Worm (Caenorhabditis elegans): ENCODE measurements around the gene C25H3.10.

Gene C25H3.10

DNA sequence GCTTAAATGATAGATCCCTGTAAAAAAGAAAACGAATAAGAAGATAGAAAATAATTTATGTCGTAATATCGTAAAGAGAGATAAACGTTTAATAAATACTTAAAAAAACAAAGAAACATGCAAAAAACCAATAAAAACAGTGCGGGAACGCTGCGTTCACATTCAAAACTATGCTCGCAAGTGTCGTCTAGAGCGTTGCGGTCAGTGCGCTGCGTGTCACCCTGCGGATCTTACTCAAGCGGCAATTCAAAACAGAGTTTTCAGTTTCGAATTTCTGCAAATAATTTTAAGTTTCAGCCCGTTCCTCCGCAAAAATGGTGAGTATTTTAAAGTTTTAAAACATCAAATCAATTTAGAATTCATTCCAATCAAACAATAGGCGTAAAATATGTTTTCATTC lies 16.0 kb upstream of the C25H3.10 start, which contains the start of the genes tiar-1 and lelo-4:
Gene tiar-1, minus strand, starts transcription at position 17 of the 400 bp plus-strand sequence.
Gene lelo-4, plus strand, starts transcription at position 118 of the 400 bp plus-strand sequence.
- TF ChIP-seq nhr-90 (tag; optimal IDR thresholded peaks at IDR 0.05; ENCODE audit: poor library complexity) (peak; percentile 19), blmp-1 (tag; optimal IDR thresholded peaks at IDR 0.05) (peak; percentile 62), F16B12.6 (tag; optimal IDR thresholded peaks at IDR 0.05) (peak; percentile 57), isw-1 (GFP tag; IDR thresholded peaks at IDR 0.05) (peak; percentile 50), rnt-1 (tag; optimal IDR thresholded peaks at IDR 0.05) (peak; percentile 74), fos-1 (tag; optimal IDR thresholded peaks at IDR 0.05) (peak; percentile 60), swsn-7 (tag; optimal IDR thresholded peaks at IDR 0.05) (peak; percentile 54), nhr-47 (tag; optimal IDR thresholded peaks at IDR 0.05) (peak; percentile 42), tbx-2 (tag; optimal IDR thresholded peaks at IDR 0.05) (peak; percentile 57), nhr-77 (tag; optimal IDR thresholded peaks at IDR 0.05) (peak; percentile 29), nhr-12 (tag; optimal IDR thresholded peaks at IDR 0.05) (no peak), ceh-82 (tag; optimal IDR thresholded peaks at IDR 0.05) (peak in 2 of 3 experiments; percentile 32 to 69), snpc-4 (tag; optimal IDR thresholded peaks at IDR 0.05) (peak; percentile 45), lsy-2 (tag; optimal IDR thresholded peaks at IDR 0.05) (peak; percentile 73 to 91), unc-86 (tag; optimal IDR thresholded peaks at IDR 0.05) (peak; percentile 29), lin-14 (GFP tag; optimal IDR thresholded peaks at IDR 0.05) (peak; percentile 76), xbp-1 (tag; optimal IDR thresholded peaks at IDR 0.05) (peak; percentile 63), lin-39 (tag; optimal IDR thresholded peaks at IDR 0.05) (no peak), nhr-71 (tag; optimal IDR thresholded peaks at IDR 0.05) (peak; percentile 73), lir-3 (tag; optimal IDR thresholded peaks at IDR 0.05; ENCODE audit: poor library complexity) (peak; percentile 42), lin-35 (GFP tag; optimal IDR thresholded peaks at IDR 0.05) (peak; percentile 92 to 95), elt-3 (tag; optimal IDR thresholded peaks at IDR 0.05) (peak in 1 of 6 experiments; percentile 58), nhr-20 (tag; optimal IDR thresholded peaks at IDR 0.05) (peak; percentile 68), unc-130 (tag; optimal IDR thresholded peaks at IDR 0.05) (peak; percentile 77), mab-9 (GFP tag; IDR thresholded peaks at IDR 0.05) (no peak), dpl-1 (GFP tag; optimal IDR thresholded peaks at IDR 0.05) (peak; percentile 85 to 94 (median 87)), lin-13 (GFP tag; optimal IDR thresholded peaks at IDR 0.05) (peak; percentile 50), hlh-17 (GFP tag; optimal IDR thresholded peaks at IDR 0.05; ENCODE audit: borderline replicate concordance) (no peak), snu-23 (GFP tag; optimal IDR thresholded peaks at IDR 0.05) (peak; percentile 76), efl-1 (optimal IDR thresholded peaks at IDR 0.05) (peak; percentile 24 to 91), efl-1 (GFP tag; optimal IDR thresholded peaks at IDR 0.05 in 1 of 2) (peak; percentile 90 to 98), ztf-11 (tag; optimal IDR thresholded peaks at IDR 0.05) (no peak), unc-62 (GFP tag; optimal IDR thresholded peaks at IDR 0.05) (no peak), nhr-85 (tag) (peak; percentile 72), fkh-8 (tag; optimal IDR thresholded peaks at IDR 0.05) (peak; percentile 44), pag-3 (tag; optimal IDR thresholded peaks at IDR 0.05; ENCODE audit: borderline replicate concordance, insufficient read depth) (no peak), skn-1 (tag; optimal IDR thresholded peaks at IDR 0.05) (peak; percentile 58), nhr-84 (tag; optimal IDR thresholded peaks at IDR 0.05) (no peak), mdl-1 (tag; optimal IDR thresholded peaks at IDR 0.05) (peak in 1 of 2 experiments; percentile 3), fkh-4 (tag; optimal IDR thresholded peaks at IDR 0.05; ENCODE audit: borderline replicate concordance) (no peak), jun-1 (tag; optimal IDR thresholded peaks at IDR 0.05) (no peak), nhr-19 (GFP tag; conservative IDR thresholded peaks at IDR 0.05) (peak; percentile 50), C16A3.4 (tag; optimal IDR thresholded peaks at IDR 0.05) (peak; percentile 66), mep-1 (tag; optimal IDR thresholded peaks at IDR 0.05) (peak; percentile 80), lin-15B (tag; optimal IDR thresholded peaks at IDR 0.05) (peak; percentile 78), C04F5.9 (tag; optimal IDR thresholded peaks at IDR 0.05) (no peak)

All from whole organism, L1 larva.